Worm (Caenorhabditis elegans) whole organism, midembryonic: ENCODE data around the gene str-168.

ENCODE experiments used
- cog-1 ChIP-seq: sonication (generic microtip); optimal IDR thresholded peaks from 2 replicates; lab custom pipeline; 2016; ENCODE audit warnings: missing genetic modification characterization, missing compliant biosample characterization
- flt-1 ChIP-seq: fragments of 200-800 bp; sonication (Bioruptor generic); IDR thresholded peaks from 2 replicates; pipeline ENCODE4 v1.3.6; 2022; ENCODE audit warnings: missing genetic modification characterization, missing compliant biosample characterization
- klf-2 ChIP-seq: fragments of 200-800 bp; sonication (Bioruptor generic); conservative IDR thresholded peaks from 2 replicates; pipeline ENCODE4 v1.3.6; 2022; ENCODE audit warnings: missing genetic modification reagents, missing genetic modification characterization, missing compliant biosample characterization
- med-1 ChIP-seq: sonication (generic microtip); optimal IDR thresholded peaks from 2 replicates; lab custom pipeline; 2017; ENCODE audit warnings: missing genetic modification characterization, mild to moderate bottlenecking, missing compliant biosample characterization, antibody characterized with exemption, missing genetic modification reagents; ENCODE audit not compliant: insufficient read depth
- ref-1 ChIP-seq: fragments of 200-800 bp; sonication (Bioruptor generic); conservative IDR thresholded peaks from 2 replicates; pipeline ENCODE4 v1.3.6; 2022; ENCODE audit warnings: missing genetic modification reagents, missing genetic modification characterization, missing compliant biosample characterization
- tab-1 ChIP-seq: fragments of 200-800 bp; sonication (Bioruptor generic); IDR thresholded peaks from 2 replicates; pipeline ENCODE4 v1.3.6; 2022; ENCODE audit warnings: missing genetic modification characterization, missing compliant biosample characterization
- ztf-23 ChIP-seq: fragments of 200-800 bp; sonication (Bioruptor generic); IDR thresholded peaks from 2 replicates; pipeline ENCODE4 v1.3.6; 2022; ENCODE audit warnings: missing genetic modification reagents, missing genetic modification characterization, missing compliant biosample characterization

- no peak for TF ChIP-seq ztf-23 (GFP tag; lab: Robert Waterston, UW)
- TF ChIP-seq cog-1 (tag; lab: Kevin White, UChicago), result no peak
- no peak for TF ChIP-seq tab-1
- TF ChIP-seq klf-2, result no peak
- no peak for TF ChIP-seq med-1 (GFP tag; lab: Kevin White, UChicago)
- no peak for TF ChIP-seq flt-1 (GFP tag; lab: Robert Waterston, UW)
- TF ChIP-seq ref-1 (GFP tag; lab: Robert Waterston, UW), result no peak
Measured at ce11 chrIV:4945771-4946170, 7.0 kb downstream of the str-168 start, which contains the start of gene str-169.
